Fruit fly (Drosophila melanogaster) whole organism, embryonic: ENCODE measurements around the gene CG33286.

Experiments
- Blimp-1 ChIP-seq: fragments of 200-800 bp; sonication (Bioruptor generic); optimal IDR thresholded peaks from 3 replicates; lab custom pipeline; 2018; ENCODE audit warnings: missing biosample characterization, missing genetic modification characterization, mild to moderate bottlenecking, moderate library complexity, missing genetic modification reagents
- CG10366 ChIP-seq: fragments of 200-800 bp; sonication (Bioruptor generic); IDR thresholded peaks from 2 replicates; pipeline ENCODE4 v1.3.6; 2022; ENCODE audit warnings: missing biosample characterization, missing genetic modification characterization
- CG11093 ChIP-seq: fragments of 200-800 bp; sonication (Bioruptor generic); IDR thresholded peaks from 3 replicates; pipeline ENCODE4 v1.3.6; 2022; ENCODE audit warnings: missing biosample characterization, missing genetic modification characterization
- CG11504 ChIP-seq: fragments of 200-800 bp; sonication (Bioruptor generic); optimal IDR thresholded peaks from 3 replicates; lab custom pipeline; 2019; ENCODE audit warnings: missing biosample characterization, mild to moderate bottlenecking, missing genetic modification characterization, moderate library complexity
- CG11696 ChIP-seq: fragments of 200-800 bp; sonication (Bioruptor generic); IDR thresholded peaks from 2 replicates; pipeline ENCODE4 v1.3.6; 2022; ENCODE audit warnings: missing biosample characterization, missing genetic modification characterization
- CG12155 ChIP-seq: fragments of 200-800 bp; sonication (Bioruptor generic); optimal IDR thresholded peaks from 3 replicates; lab custom pipeline; 2016; ENCODE audit warnings: missing biosample characterization, missing genetic modification characterization
- CG15269 ChIP-seq: fragments of 200-800 bp; sonication (Bioruptor generic); optimal IDR thresholded peaks from 2 replicates; lab custom pipeline; 2018; ENCODE audit warnings: missing biosample characterization, mild to moderate bottlenecking, missing genetic modification characterization, moderate library complexity
- CG17829 ChIP-seq: fragments of 200-800 bp; optimal IDR thresholded peaks from 2 replicates; lab custom pipeline; 2019; ENCODE audit warnings: missing biosample characterization, mild to moderate bottlenecking, missing genetic modification characterization, moderate library complexity
- CG18011 ChIP-seq: fragments of 200-800 bp; sonication (Bioruptor generic); optimal IDR thresholded peaks from 2 replicates; lab custom pipeline; 2017; ENCODE audit warnings: missing biosample characterization, missing genetic modification characterization, mild to moderate bottlenecking, moderate library complexity, missing genotype
- CG2712 ChIP-seq: fragments of 200-800 bp; optimal IDR thresholded peaks from 3 replicates; lab custom pipeline; 2019; ENCODE audit warnings: missing biosample characterization, mild to moderate bottlenecking, missing genetic modification characterization, moderate library complexity
- CG4328 ChIP-seq: fragments of 200-800 bp; sonication (Bioruptor generic); optimal IDR thresholded peaks from 3 replicates; lab custom pipeline; 2017; ENCODE audit warnings: missing biosample characterization, missing genetic modification reagents, missing genetic modification characterization
- CG6689 ChIP-seq: fragments of 200-800 bp; sonication (Bioruptor generic); IDR thresholded peaks from 2 replicates; pipeline ENCODE4 v1.3.6; 2022; ENCODE audit warnings: missing biosample characterization, missing genetic modification characterization
- CG7745 ChIP-seq: fragments of 200-800 bp; sonication (Bioruptor generic); optimal IDR thresholded peaks from 2 replicates; lab custom pipeline; 2018; ENCODE audit warnings: missing biosample characterization, mild to moderate bottlenecking, missing genetic modification characterization, moderate library complexity
- D19A ChIP-seq: fragments of 200-800 bp; optimal IDR thresholded peaks from 3 replicates; lab custom pipeline; 2019; ENCODE audit warnings: missing biosample characterization, mild to moderate bottlenecking, missing genetic modification characterization, moderate library complexity
- E2f1 ChIP-seq: fragments of 200-800 bp; sonication (Bioruptor generic); IDR thresholded peaks from 2 replicates; pipeline ENCODE4 v1.3.6; 2022; ENCODE audit warnings: missing biosample characterization, missing genetic modification characterization
- Ets65A ChIP-seq: fragments of 200-800 bp; sonication (Bioruptor generic); peaks from one replicate; lab custom pipeline; 2016; ENCODE audit warnings: missing biosample characterization, missing genetic modification characterization
- H15 ChIP-seq: fragments of 200-800 bp; sonication (Bioruptor generic); IDR thresholded peaks from 3 replicates; pipeline ENCODE4 v1.3.6; 2022; ENCODE audit warnings: missing biosample characterization, missing genetic modification characterization
- HmgZ ChIP-seq: fragments of 200-800 bp; sonication (Bioruptor generic); optimal IDR thresholded peaks from 2 replicates; lab custom pipeline; 2018; ENCODE audit warnings: missing biosample characterization, mild to moderate bottlenecking, missing genetic modification characterization
- MTF-1 ChIP-seq: fragments of 200-800 bp; sonication (Bioruptor generic); optimal IDR thresholded peaks from 2 replicates; lab custom pipeline; 2018; ENCODE audit warnings: missing biosample characterization, mild to moderate bottlenecking, missing genetic modification characterization, borderline replicate concordance
- Optix ChIP-seq: fragments of 200-800 bp; sonication (Bioruptor generic); IDR thresholded peaks from 3 replicates; pipeline ENCODE4 v1.3.6; 2022; ENCODE audit warnings: missing biosample characterization, missing genetic modification characterization
- Ptx1 ChIP-seq: fragments of 200-800 bp; sonication (Bioruptor generic); IDR thresholded peaks from 2 replicates; pipeline ENCODE4 v1.3.6; 2022; ENCODE audit warnings: missing biosample characterization, missing genetic modification characterization
- Rfx ChIP-seq: fragments of 200-800 bp; sonication (Bioruptor generic); IDR thresholded peaks from 2 replicates; pipeline ENCODE4 v1.3.6; 2022; ENCODE audit warnings: missing biosample characterization, missing genetic modification characterization
- Sox102F ChIP-seq: fragments of 200-800 bp; sonication (Bioruptor generic); optimal IDR thresholded peaks from 2 replicates; lab custom pipeline; 2018; ENCODE audit warnings: missing biosample characterization, mild to moderate bottlenecking, missing genetic modification characterization, moderate library complexity
- crp ChIP-seq, 2 experiments: fragments of 200-800 bp; sonication (Bioruptor generic); optimal IDR thresholded peaks; 2 replicates in 1 of 2; 3 replicates in 1 of 2; lab custom pipeline; 2017; ENCODE audit warnings: missing biosample characterization in 2 of 2, missing genetic modification characterization in 2 of 2, mild to moderate bottlenecking in 1 of 2, moderate library complexity in 1 of 2
- dmrt11E ChIP-seq: fragments of 200-800 bp; sonication (Bioruptor generic); optimal IDR thresholded peaks from 3 replicates; lab custom pipeline; 2018; ENCODE audit warnings: missing biosample characterization, mild to moderate bottlenecking, missing genetic modification characterization, moderate library complexity
- dysf ChIP-seq: fragments of 200-800 bp; sonication (Bioruptor generic); IDR thresholded peaks from 3 replicates; pipeline ENCODE4 v1.3.6; 2022; ENCODE audit warnings: missing biosample characterization, missing genetic modification characterization
- eve ChIP-seq, 2 experiments: fragments of >200 bp; optimal IDR thresholded peaks; 2 replicates each; lab custom pipeline; 2017; ENCODE audit warnings: missing biosample characterization in 2 of 2, missing genetic modification characterization in 2 of 2
- gce ChIP-seq: fragments of 200-800 bp; sonication (Bioruptor generic); IDR thresholded peaks from 3 replicates; pipeline ENCODE4 v1.3.6; 2022; ENCODE audit warnings: missing biosample characterization, missing genetic modification characterization
- gsb-n ChIP-seq: fragments of 200-800 bp; sonication (Bioruptor generic); optimal IDR thresholded peaks from 3 replicates; lab custom pipeline; 2018; ENCODE audit warnings: missing biosample characterization, mild to moderate bottlenecking, missing genetic modification characterization
- hb ChIP-seq: fragments of 200-800 bp; sonication (Bioruptor generic); IDR thresholded peaks from 3 replicates; pipeline ENCODE4 v1.3.6; 2022; ENCODE audit warnings: missing biosample characterization, missing genetic modification characterization; ENCODE audit not compliant: partially characterized antibody
- lov ChIP-seq, 2 experiments: fragments of 200-800 bp in 1 of 2; fragments of >200 bp in 1 of 2; sonication (Bioruptor generic) in 1 of 2; IDR thresholded peaks in 1 of 2; optimal IDR thresholded peaks in 1 of 2; 2 replicates in 1 of 2; 3 replicates in 1 of 2; pipeline versions ENCODE4 v1.3.6 to Lab custom; 2017 to 2022; ENCODE audit warnings: missing biosample characterization in 1 of 2, missing genetic modification characterization in 1 of 2
- oc ChIP-seq: fragments of 200-800 bp; sonication (Bioruptor generic); optimal IDR thresholded peaks from 2 replicates; lab custom pipeline; 2018; ENCODE audit warnings: missing biosample characterization, mild to moderate bottlenecking, missing genetic modification characterization, moderate library complexity
- pan ChIP-seq, 4 experiments: fragments of >200 bp in 3 of 4; fragments of 200-800 bp in 1 of 4; sonication (Bioruptor generic) in 1 of 4; optimal IDR thresholded peaks in 3 of 4; IDR thresholded peaks in 1 of 4; 2 replicates each; pipeline versions ENCODE4 v1.3.6 to Lab custom; 2017 to 2022; ENCODE audit warnings: missing biosample characterization in 2 of 4, missing genetic modification characterization in 2 of 4, mixed read lengths in 1 of 4
- prd ChIP-seq, 3 experiments: fragments of >200 bp in 2 of 3; fragments of 200-800 bp in 1 of 3; sonication (Bioruptor generic) in 1 of 3; optimal IDR thresholded peaks in 2 of 3; IDR thresholded peaks in 1 of 3; 2 replicates in 2 of 3; 3 replicates in 1 of 3; pipeline versions ENCODE4 v1.3.6 to Lab custom; 2017 to 2022; ENCODE audit warnings: missing biosample characterization in 1 of 3, missing genetic modification characterization in 1 of 3
- ranshi ChIP-seq: fragments of 200-800 bp; sonication (Bioruptor generic); IDR thresholded peaks from 2 replicates; pipeline ENCODE4 v1.3.6; 2022; ENCODE audit warnings: missing biosample characterization, missing genetic modification characterization
- row ChIP-seq: fragments of 200-800 bp; sonication (Bioruptor generic); IDR thresholded peaks from 3 replicates; pipeline ENCODE4 v1.3.6; 2022; ENCODE audit warnings: missing biosample characterization, missing genetic modification characterization
- sens ChIP-seq: fragments of 200-800 bp; sonication (Bioruptor generic); peaks from one replicate; lab custom pipeline; 2016; ENCODE audit warnings: missing biosample characterization, missing genetic modification characterization
- twi ChIP-seq: fragments of 200-800 bp; optimal IDR thresholded peaks from 2 replicates; lab custom pipeline; 2019; ENCODE audit warnings: missing biosample characterization, mild to moderate bottlenecking, missing genetic modification characterization, moderate library complexity
- vvl ChIP-seq: fragments of 200-800 bp; sonication (Bioruptor generic); IDR thresholded peaks from 2 replicates; pipeline ENCODE4 v1.3.6; 2022; ENCODE audit warnings: missing biosample characterization, missing genetic modification characterization
- zfh1 ChIP-seq: fragments of 200-800 bp; sonication (Bioruptor generic); IDR thresholded peaks from 3 replicates; pipeline ENCODE4 v1.3.6; 2022; ENCODE audit warnings: missing biosample characterization, missing genetic modification characterization

The CG33286 gene

dm6 chr3L:20952622-20953618 lies 21.6 kb downstream of the CG33286 start (continued):
- TF ChIP-seq E2f1 (GFP tag; lab: Robert Waterston, UW) (0 out of 2 replicates have a peak, but pooled peaks have one; percentile 16), twi (no peak), dmrt11E (peak; percentile 5), zfh1 (GFP tag; lab: Robert Waterston, UW) (0 out of 3 replicates have a peak, but pooled peaks have one; percentile 48), vvl (GFP tag; lab: Robert Waterston, UW) (0 out of 2 replicates have a peak, but pooled peaks have one; percentile 42), dysf (no peak; the same call in 2 of the 3 replicates), CG2712 (tag; lab: Kevin White, UChicago) (peak; percentile 1), CG7745 (peak; percentile 77), CG4328 (GFP tag; lab: Kevin White, UChicago) (no peak), row (0 out of 3 replicates have a peak, but pooled peaks have one; percentile 29), gsb-n (peak; percentile 46), hb (no peak), CG12155 (GFP tag; lab: Kevin White, UChicago) (no peak), CG18011 (no peak), Optix (GFP tag; lab: Robert Waterston, UW) (no peak), lov (optimal IDR thresholded peaks at IDR 0.05; lab: Kevin White, UChicago) (no peak), lov (GFP tag; IDR thresholded peaks at IDR 0.05; lab: Robert Waterston, UW) (no peak), CG11696 (GFP tag; lab: Robert Waterston, UW) (peak; percentile 77), prd (optimal IDR thresholded peaks at IDR 0.05; lab: Kevin White, UChicago) (no peak), prd (GFP tag; IDR thresholded peaks at IDR 0.05; lab: Robert Waterston, UW) (peak; percentile 34; the same call in 1 of the 3 replicates), Ptx1 (peak; percentile 34; the same call in 1 of the 2 replicates), H15 (0 out of 3 replicates have a peak, but pooled peaks have one; percentile 29), crp (GFP tag; optimal IDR thresholded peaks at IDR 0.05; lab: Kevin White, UChicago) (no peak), D19A (tag; lab: Kevin White, UChicago) (peak; percentile 73), pan (optimal IDR thresholded peaks at IDR 0.05; lab: Kevin White, UChicago) (no peak), pan (GFP tag; optimal IDR thresholded peaks at IDR 0.05 in 1 of 2, IDR thresholded peaks at IDR 0.05 in 1 of 2) (peak in 1 of 2 experiments; percentile 53), eve (GFP tag; optimal IDR thresholded peaks at IDR 0.05; lab: Kevin White, UChicago) (peak in 1 of 2 experiments; percentile 22), CG11093 (GFP tag; lab: Robert Waterston, UW) (0 out of 3 replicates have a peak, but pooled peaks have one; percentile 29), Rfx (GFP tag; lab: Robert Waterston, UW) (0 out of 2 replicates have a peak, but pooled peaks have one; percentile 9), CG11504 (tag; lab: Kevin White, UChicago) (peak; percentile 6), HmgZ (tag; lab: Kevin White, UChicago) (no peak), sens (GFP tag; lab: Kevin White, UChicago) (peak; percentile 44), CG17829 (tag; lab: Kevin White, UChicago) (peak; percentile 40), CG10366 (GFP tag; lab: Robert Waterston, UW) (peak; percentile 27; the same call in 1 of the 2 replicates), Sox102F (GFP tag; lab: Kevin White, UChicago) (peak; percentile 41), ranshi (GFP tag; lab: Robert Waterston, UW) (0 out of 2 replicates have a peak, but pooled peaks have one; percentile 14), Blimp-1 (GFP tag; lab: Kevin White, UChicago) (peak; percentile 9), CG15269 (no peak), CG6689 (GFP tag; lab: Robert Waterston, UW) (peak; percentile 38), gce (0 out of 3 replicates have a peak, but pooled peaks have one; percentile 41), oc (peak; percentile 82), Ets65A (GFP tag; lab: Kevin White, UChicago) (peak; percentile 55), MTF-1 (GFP tag; lab: Kevin White, UChicago) (no peak)
